Worm (Caenorhabditis elegans): ENCODE measurements around the gene F58F12.2.

DNA sequence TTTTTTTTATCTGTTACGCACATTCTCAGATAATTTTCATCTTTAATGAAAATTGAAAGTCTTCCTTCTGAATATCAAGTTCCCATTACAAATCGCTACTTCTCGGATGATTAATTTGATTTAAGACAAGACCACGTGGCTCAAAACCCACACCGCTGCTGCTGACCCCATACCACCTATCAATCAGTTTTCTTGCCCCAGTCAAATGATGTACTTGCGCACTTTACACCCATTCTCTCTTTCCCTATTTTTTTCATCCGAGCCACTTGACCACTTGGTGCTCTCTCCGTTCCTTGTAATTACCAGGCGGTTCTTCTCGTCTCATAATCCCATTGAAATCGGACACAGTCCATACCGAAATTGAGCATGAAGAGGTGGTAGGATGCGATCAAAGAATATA, 6.2 kb upstream of the F58F12.2 start:
- TF ChIP-seq R02D3.7 (tag; optimal IDR thresholded peaks at IDR 0.05) (no peak), nhr-12 (tag; optimal IDR thresholded peaks at IDR 0.05) (no peak), aly-2 (tag; optimal IDR thresholded peaks at IDR 0.05) (no peak), lin-39 (tag; optimal IDR thresholded peaks at IDR 0.05) (no peak), ztf-11 (tag; optimal IDR thresholded peaks at IDR 0.05) (no peak), lin-11 (tag; optimal IDR thresholded peaks at IDR 0.05) (no peak), unc-55 (GFP tag; optimal IDR thresholded peaks at IDR 0.05) (no peak), nhr-237 (tag; optimal IDR thresholded peaks at IDR 0.05) (no peak), ama-1 (optimal IDR thresholded peaks at IDR 0.05) (no peak)

Data from whole organism, L2 larva.